Fruit fly (Drosophila melanogaster): Measurements from ENCODE around the gene jigr1.

DNA sequence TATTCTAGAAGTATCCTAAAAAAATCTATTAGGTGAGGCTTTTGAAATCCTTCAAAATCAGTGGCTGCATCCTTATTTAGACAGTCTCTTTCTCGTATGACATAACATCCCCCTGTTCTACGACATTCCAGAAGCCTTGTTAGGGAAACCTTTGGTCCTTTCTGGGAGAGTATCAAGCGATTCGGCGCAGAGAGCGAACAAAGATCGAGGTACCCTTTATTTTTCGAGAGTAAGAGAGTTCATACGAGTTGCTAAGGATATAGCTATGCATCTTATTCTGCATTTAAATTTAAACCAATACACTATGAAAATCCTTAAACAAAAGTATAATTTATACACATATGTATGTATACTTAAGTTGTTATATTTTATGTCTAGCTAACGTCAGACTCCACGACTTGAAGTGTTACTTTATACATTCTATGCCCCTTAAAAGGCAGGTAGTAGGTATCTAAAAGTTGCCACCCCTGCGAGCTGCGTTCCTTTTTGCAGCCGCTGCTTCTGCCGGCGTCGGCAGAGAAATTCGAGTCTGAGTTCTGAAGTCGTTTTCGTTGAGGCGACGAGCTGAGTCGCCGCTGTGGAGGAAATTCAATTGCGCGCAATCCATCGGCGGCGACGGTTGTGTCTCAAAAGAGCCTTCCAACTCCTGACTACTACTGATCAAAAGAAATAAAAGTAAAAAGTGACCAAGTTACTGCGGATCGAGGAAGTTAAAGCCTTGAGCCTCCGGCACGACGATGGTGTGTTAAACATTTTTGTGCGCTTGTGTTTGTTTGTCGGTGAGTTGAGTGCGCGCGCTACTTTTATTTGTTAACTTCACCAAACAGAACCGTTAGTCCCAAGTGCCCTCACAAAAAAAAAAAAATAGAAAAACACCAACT lies at the start of gene jigr1:
- TF ChIP-seq CG7368 (GFP tag; optimal IDR thresholded peaks at IDR 0.05) (peak; percentile 54), Blimp-1 (GFP tag; optimal IDR thresholded peaks at IDR 0.05) (peak; percentile 20)
